Worm (Caenorhabditis elegans) whole organism, L4 larva: Measurements from ENCODE around the gene C38C6.3.

Experiments used
- F10B5.3 ChIP-seq: sonication (generic microtip); optimal IDR thresholded peaks from 2 replicates; lab custom pipeline; 2016; ENCODE audit warnings: mild to moderate bottlenecking, missing genetic modification characterization, missing compliant biosample characterization
- F44E2.7 ChIP-seq: fragments of 200-800 bp; sonication (Bioruptor generic); IDR thresholded peaks from 2 replicates; pipeline ENCODE4 v2.1.2; 2022; ENCODE audit warnings: missing genetic modification characterization, missing compliant biosample characterization
- F49E8.2 ChIP-seq: sonication (generic microtip); optimal IDR thresholded peaks from 2 replicates; lab custom pipeline; 2016; ENCODE audit warnings: missing compliant biosample characterization, mild to moderate bottlenecking, missing genetic modification characterization, borderline replicate concordance
- R02D3.7 ChIP-seq: fragments of 150-350 bp; sonication (generic microtip); optimal IDR thresholded peaks from 3 replicates; lab custom pipeline; 2014; ENCODE audit warnings: missing biosample characterization, missing genetic modification characterization
- T26A8.4 ChIP-seq: fragments of 200-800 bp; sonication (Bioruptor generic); IDR thresholded peaks from 2 replicates; pipeline ENCODE4 v1.3.6; 2022; ENCODE audit warnings: missing genetic modification characterization, missing compliant biosample characterization
- Y48G9A.11 ChIP-seq: fragments of 200-800 bp; sonication (Bioruptor generic); IDR thresholded peaks from 2 replicates; pipeline ENCODE4 v1.3.6; 2022; ENCODE audit warnings: missing genetic modification reagents, missing genetic modification characterization, missing compliant biosample characterization
- Y5F2A.4 ChIP-seq: fragments of 200-800 bp; sonication (Bioruptor generic); optimal IDR thresholded peaks from 2 replicates; lab custom pipeline; 2018; ENCODE audit warnings: mild to moderate bottlenecking, missing genetic modification characterization, missing compliant biosample characterization
- aha-1 ChIP-seq: fragments of 150-350 bp; peaks from one replicate; lab custom pipeline; 2014; ENCODE audit warnings: missing biosample characterization, missing genetic modification characterization
- aly-2 ChIP-seq: sonication (generic microtip); optimal IDR thresholded peaks from 2 replicates; lab custom pipeline; 2018; ENCODE audit warnings: missing biosample characterization, missing genetic modification characterization
- ama-1 ChIP-seq: fragments of 150-350 bp; optimal IDR thresholded peaks from 2 replicates; lab custom pipeline; 2014; ENCODE audit warnings: inconsistent platforms, mixed read lengths
- arid-1 ChIP-seq: fragments of 200-800 bp; sonication (Bioruptor generic); conservative IDR thresholded peaks from 2 replicates; pipeline ENCODE4 v1.3.6; 2022; ENCODE audit warnings: missing genetic modification reagents, missing genetic modification characterization, missing compliant biosample characterization
- ces-1 ChIP-seq: fragments of 150-350 bp; sonication (generic microtip); optimal IDR thresholded peaks from 4 replicates; lab custom pipeline; 2014; ENCODE audit warnings: missing biosample characterization, missing genetic modification reagents, missing genetic modification characterization
- daf-19 ChIP-seq: fragments of 200-800 bp; sonication (Bioruptor generic); conservative IDR thresholded peaks from 2 replicates; pipeline ENCODE4 v1.3.6; 2022; ENCODE audit warnings: missing genetic modification characterization, missing compliant biosample characterization
- dmd-8 ChIP-seq: fragments of 200-800 bp; sonication (Bioruptor generic); IDR thresholded peaks from 2 replicates; pipeline ENCODE4 v1.3.6; 2022; ENCODE audit warnings: missing genetic modification characterization, missing compliant biosample characterization
- dmd-9 ChIP-seq: fragments of 200-800 bp; sonication (Bioruptor generic); IDR thresholded peaks from 2 replicates; pipeline ENCODE4 v1.3.6; 2022; ENCODE audit warnings: missing genetic modification reagents, missing genetic modification characterization, missing compliant biosample characterization
- duxl-1 ChIP-seq: sonication (generic microtip); optimal IDR thresholded peaks from 2 replicates; lab custom pipeline; 2016; ENCODE audit warnings: mild to moderate bottlenecking, missing genetic modification characterization, moderate library complexity, missing compliant biosample characterization; ENCODE audit not compliant: poor library complexity
- dve-1 ChIP-seq: sonication (generic microtip); optimal IDR thresholded peaks from 2 replicates; lab custom pipeline; 2017; ENCODE audit warnings: antibody characterized with exemption, mild to moderate bottlenecking, missing genetic modification characterization, missing compliant biosample characterization; ENCODE audit not compliant: insufficient read depth
- egl-27 ChIP-seq: sonication (generic microtip); optimal IDR thresholded peaks from 3 replicates; lab custom pipeline; 2017; ENCODE audit warnings: missing biosample characterization, missing genetic modification reagents, missing genetic modification characterization
- egl-43 ChIP-seq: fragments of 200-800 bp; sonication (Bioruptor generic); IDR thresholded peaks from 2 replicates; pipeline ENCODE4 v1.3.6; 2022; ENCODE audit warnings: missing genetic modification reagents, missing genetic modification characterization, missing compliant biosample characterization
- fkh-10 ChIP-seq: fragments of 150-350 bp; optimal IDR thresholded peaks from 2 replicates; lab custom pipeline; 2014; ENCODE audit warnings: missing biosample characterization, missing genetic modification reagents, missing genetic modification characterization
- fos-1 ChIP-seq: fragments of 150-350 bp; optimal IDR thresholded peaks from 2 replicates; lab custom pipeline; 2014; ENCODE audit warnings: missing biosample characterization, missing genetic modification characterization
- hif-1 ChIP-seq, 2 experiments: sonication (generic microtip); optimal IDR thresholded peaks; 2 replicates each; lab custom pipeline; 2016 to 2017; ENCODE audit warnings: missing compliant biosample characterization in 2 of 2, missing genetic modification characterization in 2 of 2, missing genetic modification reagents in 2 of 2, missing genotype in 2 of 2, mild to moderate bottlenecking in 1 of 2
- hlh-11 ChIP-seq: fragments of 200-800 bp; sonication (Bioruptor generic); optimal IDR thresholded peaks from 2 replicates; lab custom pipeline; 2018; ENCODE audit warnings: mild to moderate bottlenecking, missing genetic modification characterization, missing compliant biosample characterization
- lin-1 ChIP-seq: fragments of 200-800 bp; sonication (Bioruptor generic); IDR thresholded peaks from 2 replicates; pipeline ENCODE4 v1.3.6; 2022; ENCODE audit warnings: missing genetic modification reagents, missing genetic modification characterization, missing compliant biosample characterization
- lin-13 ChIP-seq: fragments of 150-350 bp; optimal IDR thresholded peaks from 2 replicates; lab custom pipeline; 2014; ENCODE audit warnings: missing biosample characterization, missing genetic modification reagents, missing genetic modification characterization
- lin-29 ChIP-seq: fragments of 200-800 bp; sonication (Bioruptor generic); IDR thresholded peaks from 2 replicates; pipeline ENCODE4 v1.3.6; 2022; ENCODE audit warnings: missing genetic modification reagents, missing genetic modification characterization, missing compliant biosample characterization
- lin-39 ChIP-seq: fragments of 150-350 bp; optimal IDR thresholded peaks from 2 replicates; lab custom pipeline; 2014; ENCODE audit warnings: missing biosample characterization, missing genetic modification reagents, missing genetic modification characterization
- madf-5 ChIP-seq, 2 experiments: fragments of 200-800 bp; sonication (Bioruptor generic); IDR thresholded peaks; 2 replicates each; pipeline ENCODE4 v1.3.6; 2022; ENCODE audit warnings: missing compliant biosample characterization in 2 of 2, missing genetic modification characterization in 2 of 2
- mep-1 ChIP-seq: fragments of 150-350 bp; sonication (generic microtip); optimal IDR thresholded peaks from 3 replicates; lab custom pipeline; 2014; ENCODE audit warnings: missing biosample characterization, missing genetic modification characterization
- mxl-2 ChIP-seq: fragments of 200-800 bp; sonication (Bioruptor generic); conservative IDR thresholded peaks from 2 replicates; pipeline ENCODE4 v1.3.6; 2022; ENCODE audit warnings: missing genetic modification reagents, missing genetic modification characterization, missing compliant biosample characterization
- mxl-3 ChIP-seq: fragments of 200-800 bp; sonication (Bioruptor generic); optimal IDR thresholded peaks from 2 replicates; lab custom pipeline; 2018; ENCODE audit warnings: mild to moderate bottlenecking, missing genetic modification characterization, missing compliant biosample characterization
- nhr-42 ChIP-seq: fragments of 200-800 bp; sonication (Bioruptor generic); IDR thresholded peaks from 2 replicates; pipeline ENCODE4 v1.3.6; 2022; ENCODE audit warnings: missing genetic modification characterization, missing compliant biosample characterization
- nhr-48 ChIP-seq: sonication (generic microtip); optimal IDR thresholded peaks from 2 replicates; lab custom pipeline; 2016; ENCODE audit warnings: mild to moderate bottlenecking, missing genetic modification characterization, missing compliant biosample characterization
- nhr-6 ChIP-seq: fragments of 150-350 bp; optimal IDR thresholded peaks from 2 replicates; lab custom pipeline; 2014; ENCODE audit warnings: missing biosample characterization, missing genetic modification characterization
- nhr-77 ChIP-seq: fragments of 150-350 bp; optimal IDR thresholded peaks from 2 replicates; lab custom pipeline; 2014; ENCODE audit warnings: missing biosample characterization, missing genetic modification characterization
- pha-4 ChIP-seq, 2 experiments: fragments of 150-350 bp in 1 of 2; fragments of 200-800 bp in 1 of 2; sonication (Bioruptor generic) in 1 of 2; IDR thresholded peaks in 1 of 2; optimal IDR thresholded peaks in 1 of 2; 2 replicates each; pipeline versions ENCODE4 v1.3.6 to Lab custom; 2014 to 2022; ENCODE audit warnings: missing genetic modification characterization in 2 of 2, missing genetic modification reagents in 2 of 2, missing biosample characterization in 1 of 2, missing compliant biosample characterization in 1 of 2
- rbr-2 ChIP-seq: sonication (generic microtip); optimal IDR thresholded peaks from 2 replicates; lab custom pipeline; 2016; ENCODE audit warnings: missing genotype, missing genetic modification characterization, missing compliant biosample characterization
- unc-62 ChIP-seq, 3 experiments: fragments of 150-350 bp in 1 of 3; sonication (generic microtip); optimal IDR thresholded peaks in 2 of 3; peaks in 1 of 3; 1 replicate in 1 of 3; 2 replicates in 2 of 3; lab custom pipeline; 2014 to 2017; ENCODE audit warnings: missing biosample characterization in 3 of 3, missing genetic modification characterization in 3 of 3, missing genetic modification reagents in 3 of 3, missing genotype in 1 of 3
- zfp-3 ChIP-seq: fragments of 200-800 bp; sonication (Bioruptor generic); conservative IDR thresholded peaks from 2 replicates; pipeline ENCODE4 v1.3.6; 2022; ENCODE audit warnings: missing genetic modification reagents, missing genetic modification characterization, missing compliant biosample characterization
- zip-11 ChIP-seq: fragments of 200-800 bp; sonication (Bioruptor generic); IDR thresholded peaks from 2 replicates; pipeline ENCODE4 v1.3.6; 2022; ENCODE audit warnings: missing genetic modification characterization, missing compliant biosample characterization
- ztf-11 ChIP-seq: fragments of 150-350 bp; optimal IDR thresholded peaks from 2 replicates; lab custom pipeline; 2014; ENCODE audit warnings: missing biosample characterization, missing genetic modification characterization
- ztf-7 ChIP-seq: fragments of 150-350 bp; optimal IDR thresholded peaks from 2 replicates; lab custom pipeline; 2014; ENCODE audit warnings: missing biosample characterization, missing genetic modification characterization

C38C6.3 gene

ce11 chrII:14606172-14606571 lies 26.8 kb upstream of the C38C6.3 start, which contains the start of gene arl-3:
Gene arl-3, plus strand, starts transcription at chrII:14606472.
- TF ChIP-seq pha-4 (GFP tag; IDR thresholded peaks at IDR 0.05; lab: Robert Waterston, UW) (no peak), pha-4 (tag; optimal IDR thresholded peaks at IDR 0.05; lab: Kevin White, UChicago) (no peak), nhr-77 (tag; lab: Kevin White, UChicago) (no peak), arid-1 (GFP tag; lab: Robert Waterston, UW) (no peak), ztf-7 (no peak), Y48G9A.11 (no peak)

ce11 chrII:14608508-14608907 lies 24.4 kb upstream of the C38C6.3 start:
- TF ChIP-seq lin-1 (GFP tag; lab: Robert Waterston, UW) (no peak), aha-1 (tag; lab: Kevin White, UChicago) (peak; percentile 86), madf-5 (GFP tag; IDR thresholded peaks at IDR 0.05; lab: Robert Waterston, UW) (no peak), dmd-8 (GFP tag; lab: Robert Waterston, UW) (no peak), nhr-6 (tag; lab: Kevin White, UChicago) (peak; percentile 6), ama-1 (lab: Kevin White, UChicago) (peak; percentile 79), unc-62 (GFP tag; optimal IDR thresholded peaks at IDR 0.05 in 1 of 2; lab: Kevin White, UChicago) (peak in 1 of 2 experiments; percentile 50), unc-62 (tag; optimal IDR thresholded peaks at IDR 0.05; lab: Kevin White, UChicago) (no peak), nhr-42 (GFP tag; lab: Robert Waterston, UW) (0 out of 2 replicates have a peak, but pooled peaks have one; percentile 55)

- TF ChIP-seq F44E2.7 (GFP tag; lab: Robert Waterston, UW) (no peak), aha-1 (tag; lab: Kevin White, UChicago) (peak; percentile 96), T26A8.4 (GFP tag; lab: Robert Waterston, UW) (0 out of 2 replicates have a peak, but pooled peaks have one; percentile 18), dve-1 (tag; lab: Kevin White, UChicago) (no peak), Y5F2A.4 (GFP tag; lab: Kevin White, UChicago) (no peak), ama-1 (lab: Kevin White, UChicago) (peak; percentile 66), madf-5 (GFP tag; IDR thresholded peaks at IDR 0.05; lab: Robert Waterston, UW) (0 out of 4 replicates have a peak, but pooled peaks of 1 of the 2 experiments have one; percentile 54), dmd-8 (GFP tag; lab: Robert Waterston, UW) (0 out of 2 replicates have a peak, but pooled peaks have one; percentile 35), dmd-9 (GFP tag; lab: Robert Waterston, UW) (no peak)
Measured at ce11 chrII:14609297-14609937, 23.5 kb upstream of the C38C6.3 start.

DNA sequence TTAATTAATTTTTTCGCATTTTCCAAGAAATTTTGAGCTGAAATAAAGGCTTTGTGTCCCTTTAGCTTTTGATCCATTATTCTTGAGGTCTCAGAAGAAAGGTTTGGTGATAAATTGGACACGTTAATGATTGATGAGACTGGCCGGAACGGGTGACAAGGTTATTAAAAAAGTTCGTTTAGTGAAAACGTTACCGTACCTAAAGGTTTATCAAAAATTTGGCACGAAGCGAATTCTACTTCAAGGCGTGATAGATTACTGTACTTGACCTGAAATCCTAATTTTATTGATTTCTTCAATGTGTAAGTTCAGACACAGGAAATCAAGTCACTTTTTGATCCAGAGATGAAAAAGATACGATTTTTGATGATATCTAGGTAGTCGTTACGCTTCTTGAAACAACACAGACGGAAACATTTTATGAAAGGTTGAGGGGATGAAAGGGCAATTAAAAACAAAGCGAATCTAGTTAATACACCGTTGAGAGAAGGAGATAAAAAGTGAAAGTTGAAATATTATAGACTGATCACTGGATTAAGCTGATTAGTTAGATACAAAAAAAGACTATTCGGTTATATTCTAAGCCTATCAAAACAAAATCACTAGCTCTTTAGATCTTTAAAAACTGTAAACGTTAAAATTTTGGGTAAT lies 22.3 kb upstream of the C38C6.3 start:
- TF ChIP-seq hlh-11 (tag; lab: Kevin White, UChicago): no peak
- TF ChIP-seq zip-11 (GFP tag; lab: Robert Waterston, UW): no peak
- no peak for TF ChIP-seq duxl-1 (tag; lab: Kevin White, UChicago)
- TF ChIP-seq zfp-3 (GFP tag; lab: Robert Waterston, UW): no peak
- TF ChIP-seq daf-19 (GFP tag; lab: Robert Waterston, UW): no peak
- TF ChIP-seq lin-39 (tag; lab: Kevin White, UChicago): no peak
- TF ChIP-seq lin-29 (GFP tag; lab: Robert Waterston, UW): no peak
- TF ChIP-seq F49E8.2 (tag; lab: Kevin White, UChicago): no peak
- TF ChIP-seq ces-1 (GFP tag; lab: Kevin White, UChicago): no peak
- TF ChIP-seq lin-13 (GFP tag; lab: Kevin White, UChicago): no peak
- TF ChIP-seq hif-1 (tag; optimal IDR thresholded peaks at IDR 0.05; lab: Kevin White, UChicago): no peak
- TF ChIP-seq aly-2 (tag; lab: Kevin White, UChicago): no peak
- TF ChIP-seq ama-1 (lab: Kevin White, UChicago): peak; percentile 91
- no peak for TF ChIP-seq R02D3.7
- TF ChIP-seq mxl-3 (GFP tag; lab: Kevin White, UChicago): no peak
- no peak for TF ChIP-seq egl-43 (GFP tag; lab: Robert Waterston, UW)
- TF ChIP-seq fos-1 (tag; lab: Kevin White, UChicago): no peak
- TF ChIP-seq F10B5.3 (tag; lab: Kevin White, UChicago): no peak
- TF ChIP-seq mxl-2 (GFP tag; lab: Robert Waterston, UW): no peak
- no peak for TF ChIP-seq ztf-11 (tag; lab: Kevin White, UChicago)
- TF ChIP-seq fkh-10 (GFP tag; lab: Kevin White, UChicago): no peak
- no peak for TF ChIP-seq nhr-48 (tag; lab: Kevin White, UChicago)
- TF ChIP-seq egl-27 (tag; lab: Kevin White, UChicago): no peak
- peak; percentile 43 for TF ChIP-seq mep-1 (tag; lab: Kevin White, UChicago)
- no peak for TF ChIP-seq dve-1 (tag; lab: Kevin White, UChicago)
- TF ChIP-seq rbr-2 (tag; lab: Kevin White, UChicago): no peak
